Worm (Caenorhabditis elegans) whole organism, L1 larva: ENCODE data around the gene F47B10.9.
A peak's percentile ranks its signal among the peaks of the same experiment; 100 is the strongest.

ENCODE experiments used
- aha-1 ChIP-seq: fragments of 150-350 bp; optimal IDR thresholded peaks from 2 replicates; lab custom pipeline; 2014; ENCODE audit warnings: missing biosample characterization, missing genetic modification characterization
- blmp-1 ChIP-seq: fragments of 150-350 bp; optimal IDR thresholded peaks from 2 replicates; lab custom pipeline; 2014; ENCODE audit warnings: missing biosample characterization, missing genetic modification characterization
- ceh-82 ChIP-seq, 3 experiments: fragments of 150-350 bp in 1 of 3; sonication (generic microtip) in 2 of 3; optimal IDR thresholded peaks; 2 replicates each; lab custom pipeline; 2014 to 2017; ENCODE audit warnings: missing biosample characterization in 3 of 3, missing genetic modification characterization in 3 of 3
- efl-1 ChIP-seq, 4 experiments: fragments of 150-350 bp; optimal IDR thresholded peaks in 3 of 4; peaks in 1 of 4; 1 replicate in 1 of 4; 2 replicates in 3 of 4; lab custom pipeline; 2014; ENCODE audit warnings: missing biosample characterization in 2 of 4, missing genetic modification characterization in 2 of 4, missing genetic modification reagents in 2 of 4
- jun-1 ChIP-seq: fragments of 150-350 bp; optimal IDR thresholded peaks from 2 replicates; lab custom pipeline; 2014; ENCODE audit warnings: missing biosample characterization, missing genetic modification reagents, missing genetic modification characterization
- mab-9 ChIP-seq: fragments of 200-800 bp; sonication (Bioruptor generic); IDR thresholded peaks from 2 replicates; pipeline ENCODE4 v1.3.6; 2022; ENCODE audit warnings: missing genetic modification reagents, missing genetic modification characterization, missing compliant biosample characterization
- mep-1 ChIP-seq: fragments of 150-350 bp; optimal IDR thresholded peaks from 2 replicates; lab custom pipeline; 2014; ENCODE audit warnings: missing biosample characterization, missing genetic modification characterization
- nhr-20 ChIP-seq: sonication (generic microtip); optimal IDR thresholded peaks from 2 replicates; lab custom pipeline; 2016; ENCODE audit warnings: mild to moderate bottlenecking, missing genetic modification characterization, missing compliant biosample characterization
- nhr-77 ChIP-seq: fragments of 150-350 bp; optimal IDR thresholded peaks from 2 replicates; lab custom pipeline; 2014; ENCODE audit warnings: missing biosample characterization, missing genetic modification characterization
- sox-4 ChIP-seq: sonication (generic microtip); optimal IDR thresholded peaks from 2 replicates; lab custom pipeline; 2016; ENCODE audit warnings: missing genetic modification characterization, missing compliant biosample characterization
- ztf-11 ChIP-seq, 2 experiments: sonication (generic microtip); optimal IDR thresholded peaks; 2 replicates each; lab custom pipeline; 2016 to 2017; ENCODE audit warnings: missing genetic modification characterization in 2 of 2, missing biosample characterization in 1 of 2, missing compliant biosample characterization in 1 of 2

ce11 chrX:10900952-10901351, 12.9 kb downstream of the F47B10.9 start:
- TF ChIP-seq aha-1 (tag; lab: Kevin White, UChicago) (no peak), jun-1 (tag; lab: Kevin White, UChicago) (no peak), blmp-1 (tag; lab: Kevin White, UChicago) (no peak), ceh-82 (tag; optimal IDR thresholded peaks at IDR 0.05; lab: Kevin White, UChicago) (peak in 2 of 3 experiments; percentile 59 to 77), efl-1 (optimal IDR thresholded peaks at IDR 0.05; lab: Kevin White, UChicago) (peak; percentile 32 to 55), efl-1 (GFP tag; optimal IDR thresholded peaks at IDR 0.05 in 1 of 2; lab: Kevin White, UChicago) (no peak), ztf-11 (tag; optimal IDR thresholded peaks at IDR 0.05; lab: Kevin White, UChicago) (no peak), mab-9 (GFP tag; lab: Robert Waterston, UW) (no peak), sox-4 (tag; lab: Kevin White, UChicago) (no peak), nhr-20 (tag; lab: Kevin White, UChicago) (peak; percentile 69), mep-1 (tag; lab: Kevin White, UChicago) (peak; percentile 80), nhr-77 (tag; lab: Kevin White, UChicago) (peak; percentile 64)
